Worm (Caenorhabditis elegans) whole organism, late embryonic: ENCODE data around the gene gbh-1.

ENCODE experiments used
- ama-1 ChIP-seq: fragments of 150-350 bp; optimal IDR thresholded peaks from 2 replicates; lab custom pipeline; 2014
- elt-2 ChIP-seq: sonication (generic microtip); optimal IDR thresholded peaks from 2 replicates; lab custom pipeline; 2016; ENCODE audit warnings: missing genetic modification reagents, missing genetic modification characterization, missing compliant biosample characterization
- ets-4 ChIP-seq: sonication (generic microtip); optimal IDR thresholded peaks from 2 replicates; lab custom pipeline; 2016; ENCODE audit warnings: missing genetic modification characterization, missing compliant biosample characterization
- eyg-1 ChIP-seq: sonication (generic microtip); optimal IDR thresholded peaks from 2 replicates; lab custom pipeline; 2016; ENCODE audit warnings: missing genotype, missing genetic modification characterization, missing compliant biosample characterization
- gmeb-2 ChIP-seq: sonication (generic microtip); optimal IDR thresholded peaks from 2 replicates; lab custom pipeline; 2016; ENCODE audit warnings: missing genetic modification characterization, inconsistent platforms, missing compliant biosample characterization
- mec-3 ChIP-seq: sonication (generic microtip); optimal IDR thresholded peaks from 2 replicates; lab custom pipeline; 2016; ENCODE audit warnings: borderline replicate concordance, missing genetic modification characterization, missing compliant biosample characterization
- pha-2 ChIP-seq: sonication (generic microtip); optimal IDR thresholded peaks from 2 replicates; lab custom pipeline; 2017; ENCODE audit warnings: mild to moderate bottlenecking, missing genetic modification characterization, missing compliant biosample characterization
- pha-4 ChIP-seq: fragments of 150-350 bp; optimal IDR thresholded peaks from 2 replicates; lab custom pipeline; 2018; ENCODE audit warnings: missing biosample characterization, missing genetic modification reagents, missing genetic modification characterization
- ref-2 ChIP-seq: sonication (generic microtip); optimal IDR thresholded peaks from 2 replicates; lab custom pipeline; 2016; ENCODE audit warnings: missing genetic modification characterization, missing compliant biosample characterization
- tbx-2 ChIP-seq: sonication (generic microtip); optimal IDR thresholded peaks from 2 replicates; lab custom pipeline; 2016; ENCODE audit warnings: missing genetic modification characterization, missing compliant biosample characterization
- unc-55 ChIP-seq: sonication (generic microtip); optimal IDR thresholded peaks from 2 replicates; lab custom pipeline; 2017; ENCODE audit warnings: missing biosample characterization, missing genetic modification reagents, missing genetic modification characterization

DNA sequence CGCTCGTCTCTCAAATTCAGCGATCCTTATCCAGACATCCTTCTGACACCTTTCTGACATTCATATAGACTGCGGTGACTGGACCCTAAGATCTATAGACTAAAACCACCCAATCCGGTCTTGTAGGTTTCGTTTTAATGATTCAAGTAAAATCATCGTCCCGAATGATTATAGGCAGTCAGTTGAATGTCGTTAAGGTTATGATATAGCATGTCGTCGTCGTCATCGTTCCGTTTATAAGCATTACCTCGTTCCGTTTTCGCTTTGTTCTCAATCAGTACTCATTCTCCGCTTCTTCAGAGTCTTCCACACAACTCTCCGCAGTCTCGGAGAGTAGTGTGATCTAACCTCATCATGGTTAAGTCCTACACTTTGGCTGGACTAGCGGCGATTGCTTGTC is 15.1 kb upstream of the gbh-1 start, which contains the start of gene bli-1:
- TF ChIP-seq ref-2 (tag; lab: Kevin White, UChicago): no peak
- TF ChIP-seq pha-4 (tag; lab: Kevin White, UChicago): no peak
- TF ChIP-seq mec-3: no peak
- TF ChIP-seq unc-55 (GFP tag; lab: Kevin White, UChicago): no peak
- no peak for TF ChIP-seq pha-2
- no peak for TF ChIP-seq elt-2
- no peak for TF ChIP-seq eyg-1 (tag; lab: Kevin White, UChicago)
- no peak for TF ChIP-seq gmeb-2 (tag; lab: Kevin White, UChicago)
- TF ChIP-seq ama-1 (lab: Kevin White, UChicago): no peak
- no peak for TF ChIP-seq ets-4 (tag; lab: Kevin White, UChicago)
- no peak for TF ChIP-seq tbx-2
